Worm (Caenorhabditis elegans): Measurements from ENCODE around the gene cyk-3.

DNA sequence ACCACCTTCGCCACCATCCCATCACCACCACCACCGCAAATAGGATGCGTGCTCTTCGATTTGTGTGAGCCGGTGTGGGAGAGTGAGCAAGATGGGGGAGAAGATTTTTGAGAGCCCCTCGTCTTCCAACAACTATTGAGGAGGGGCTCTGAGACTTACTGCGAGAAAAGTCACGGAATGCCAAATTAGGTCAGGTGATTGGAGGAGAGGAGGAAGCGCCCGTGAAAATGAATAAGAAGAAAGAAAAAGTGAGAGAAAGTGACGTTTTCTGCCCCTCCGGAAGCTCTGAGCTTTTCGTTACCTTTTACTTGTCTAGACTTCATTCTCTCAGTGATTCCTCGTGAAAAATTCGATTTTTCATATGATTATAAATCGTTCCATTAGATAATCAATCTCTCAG, 21.3 kb upstream of the cyk-3 start:
- TF ChIP-seq nhr-11 (tag; optimal IDR thresholded peaks at IDR 0.05) (no peak), xbp-1 (tag; optimal IDR thresholded peaks at IDR 0.05) (no peak), zag-1 (tag; optimal IDR thresholded peaks at IDR 0.05) (no peak), lin-39 (tag; optimal IDR thresholded peaks at IDR 0.05) (no peak), fos-1 (tag; optimal IDR thresholded peaks at IDR 0.05) (no peak), swsn-7 (tag; optimal IDR thresholded peaks at IDR 0.05) (no peak), unc-62 (GFP tag; optimal IDR thresholded peaks at IDR 0.05) (no peak), hlh-4 (tag; optimal IDR thresholded peaks at IDR 0.05) (no peak), pax-3 (tag; optimal IDR thresholded peaks at IDR 0.05) (no peak)
